Worm (Caenorhabditis elegans) whole organism, L1 larva: ENCODE data around the gene acs-9.

Experiments used
- C34B4.2 ChIP-seq: sonication (generic microtip); optimal IDR thresholded peaks from 2 replicates; lab custom pipeline; 2017; ENCODE audit warnings: mild to moderate bottlenecking, missing genetic modification characterization, missing compliant biosample characterization
- Y116A8C.19 ChIP-seq: sonication (generic microtip); optimal IDR thresholded peaks from 2 replicates; lab custom pipeline; 2016; ENCODE audit warnings: missing compliant biosample characterization, missing genetic modification characterization, borderline replicate concordance
- aha-1 ChIP-seq: fragments of 150-350 bp; optimal IDR thresholded peaks from 2 replicates; lab custom pipeline; 2014; ENCODE audit warnings: missing biosample characterization, missing genetic modification characterization
- aly-2 ChIP-seq: fragments of 150-350 bp; optimal IDR thresholded peaks from 2 replicates; lab custom pipeline; 2014; ENCODE audit warnings: missing biosample characterization, missing genetic modification characterization
- ama-1 ChIP-seq: fragments of 150-350 bp; optimal IDR thresholded peaks from 2 replicates; lab custom pipeline; 2014
- ceh-63 ChIP-seq: fragments of 200-800 bp; sonication (Bioruptor generic); optimal IDR thresholded peaks from 2 replicates; lab custom pipeline; 2018; ENCODE audit warnings: mild to moderate bottlenecking, missing genetic modification characterization, missing compliant biosample characterization
- ceh-8 ChIP-seq: fragments of 200-800 bp; sonication (Bioruptor generic); optimal IDR thresholded peaks from 2 replicates; lab custom pipeline; 2018; ENCODE audit warnings: mild to moderate bottlenecking, missing genetic modification characterization, moderate library complexity, missing compliant biosample characterization
- ces-1 ChIP-seq: fragments of 150-350 bp; optimal IDR thresholded peaks from 2 replicates; lab custom pipeline; 2014; ENCODE audit warnings: missing biosample characterization, missing genetic modification reagents, missing genetic modification characterization
- efl-1 ChIP-seq, 4 experiments: fragments of 150-350 bp; optimal IDR thresholded peaks in 3 of 4; peaks in 1 of 4; 1 replicate in 1 of 4; 2 replicates in 3 of 4; lab custom pipeline; 2014; ENCODE audit warnings: missing biosample characterization in 2 of 4, missing genetic modification characterization in 2 of 4, missing genetic modification reagents in 2 of 4
- egl-13 ChIP-seq: sonication (generic microtip); optimal IDR thresholded peaks from 2 replicates; lab custom pipeline; 2016; ENCODE audit warnings: missing genotype, missing genetic modification reagents, missing genetic modification characterization, missing compliant biosample characterization
- elt-2 ChIP-seq: sonication (generic microtip); optimal IDR thresholded peaks from 2 replicates; lab custom pipeline; 2016; ENCODE audit warnings: missing genetic modification characterization, mild to moderate bottlenecking, inconsistent platforms, missing compliant biosample characterization, missing genetic modification reagents
- elt-3 ChIP-seq, 6 experiments: fragments of 150-350 bp in 1 of 6; sonication (generic microtip); optimal IDR thresholded peaks; 2 replicates each; lab custom pipeline; 2017 to 2018; ENCODE audit warnings: missing biosample characterization in 6 of 6, missing genetic modification characterization in 6 of 6, inconsistent platforms in 1 of 6
- fkh-4 ChIP-seq: sonication (generic microtip); optimal IDR thresholded peaks from 2 replicates; lab custom pipeline; 2016; ENCODE audit warnings: missing compliant biosample characterization, missing genetic modification characterization, borderline replicate concordance
- hpl-2 ChIP-seq: fragments of 150-350 bp; optimal IDR thresholded peaks from 2 replicates; lab custom pipeline; 2014; ENCODE audit warnings: missing biosample characterization, missing genetic modification reagents, missing genetic modification characterization
- irx-1 ChIP-seq: sonication (generic microtip); optimal IDR thresholded peaks from 2 replicates; lab custom pipeline; 2016; ENCODE audit warnings: missing genetic modification characterization, missing compliant biosample characterization
- jun-1 ChIP-seq: fragments of 150-350 bp; optimal IDR thresholded peaks from 2 replicates; lab custom pipeline; 2014; ENCODE audit warnings: missing biosample characterization, missing genetic modification reagents, missing genetic modification characterization
- lin-39 ChIP-seq: fragments of 150-350 bp; optimal IDR thresholded peaks from 2 replicates; lab custom pipeline; 2014; ENCODE audit warnings: missing biosample characterization, missing genetic modification reagents, missing genetic modification characterization
- lsy-2 ChIP-seq, 2 experiments: fragments of 150-350 bp; optimal IDR thresholded peaks; 2 replicates each; lab custom pipeline; 2014; ENCODE audit warnings: missing biosample characterization in 2 of 2, missing genetic modification characterization in 2 of 2
- nhr-237 ChIP-seq: fragments of 150-350 bp; optimal IDR thresholded peaks from 2 replicates; lab custom pipeline; 2014; ENCODE audit warnings: missing biosample characterization, missing genetic modification characterization
- nhr-28 ChIP-seq: fragments of 150-350 bp; optimal IDR thresholded peaks from 2 replicates; lab custom pipeline; 2014; ENCODE audit warnings: missing biosample characterization, missing genetic modification characterization
- nhr-47 ChIP-seq: sonication (generic microtip); optimal IDR thresholded peaks from 2 replicates; lab custom pipeline; 2016; ENCODE audit warnings: mild to moderate bottlenecking, missing genetic modification characterization, moderate library complexity, missing compliant biosample characterization
- nhr-71 ChIP-seq: sonication (generic microtip); optimal IDR thresholded peaks from 2 replicates; lab custom pipeline; 2016; ENCODE audit warnings: mild to moderate bottlenecking, missing genetic modification characterization, moderate library complexity, missing compliant biosample characterization
- nhr-76 ChIP-seq: sonication (generic microtip); optimal IDR thresholded peaks from 2 replicates; lab custom pipeline; 2017; ENCODE audit warnings: missing biosample characterization, missing genetic modification characterization
- nhr-84 ChIP-seq: sonication (generic microtip); optimal IDR thresholded peaks from 2 replicates; lab custom pipeline; 2017; ENCODE audit warnings: missing biosample characterization, missing genetic modification characterization
- pag-3 ChIP-seq: sonication (generic microtip); optimal IDR thresholded peaks from 2 replicates; lab custom pipeline; 2017; ENCODE audit warnings: missing genetic modification characterization, mild to moderate bottlenecking, missing compliant biosample characterization, antibody characterized with exemption, borderline replicate concordance; ENCODE audit not compliant: insufficient read depth
- rnt-1 ChIP-seq: sonication (generic microtip); optimal IDR thresholded peaks from 2 replicates; lab custom pipeline; 2016; ENCODE audit warnings: mild to moderate bottlenecking, missing genetic modification characterization, moderate library complexity, missing compliant biosample characterization
- sptf-1 ChIP-seq: fragments of 150-350 bp; optimal IDR thresholded peaks from 2 replicates; lab custom pipeline; 2014; ENCODE audit warnings: missing biosample characterization, missing genetic modification characterization
- sup-37 ChIP-seq: fragments of 200-800 bp; sonication (Bioruptor generic); optimal IDR thresholded peaks from 2 replicates; lab custom pipeline; 2018; ENCODE audit warnings: mild to moderate bottlenecking, missing genetic modification characterization, missing compliant biosample characterization
- swsn-7 ChIP-seq: sonication (generic microtip); optimal IDR thresholded peaks from 2 replicates; lab custom pipeline; 2016; ENCODE audit warnings: missing genetic modification characterization, missing compliant biosample characterization
- unc-86 ChIP-seq: sonication (generic microtip); optimal IDR thresholded peaks from 2 replicates; lab custom pipeline; 2016; ENCODE audit warnings: missing genetic modification characterization, missing compliant biosample characterization
- unc-98 ChIP-seq: fragments of 200-800 bp; sonication (Bioruptor generic); IDR thresholded peaks from 2 replicates; pipeline ENCODE4 v1.3.6; 2022; ENCODE audit warnings: missing genetic modification characterization, missing compliant biosample characterization
- xbp-1 ChIP-seq: sonication (generic microtip); optimal IDR thresholded peaks from 2 replicates; lab custom pipeline; 2016; ENCODE audit warnings: missing genetic modification characterization, missing compliant biosample characterization
- ztf-11 ChIP-seq, 2 experiments: sonication (generic microtip); optimal IDR thresholded peaks; 2 replicates each; lab custom pipeline; 2016 to 2017; ENCODE audit warnings: missing genetic modification characterization in 2 of 2, missing biosample characterization in 1 of 2, missing compliant biosample characterization in 1 of 2

Gene acs-9

DNA sequence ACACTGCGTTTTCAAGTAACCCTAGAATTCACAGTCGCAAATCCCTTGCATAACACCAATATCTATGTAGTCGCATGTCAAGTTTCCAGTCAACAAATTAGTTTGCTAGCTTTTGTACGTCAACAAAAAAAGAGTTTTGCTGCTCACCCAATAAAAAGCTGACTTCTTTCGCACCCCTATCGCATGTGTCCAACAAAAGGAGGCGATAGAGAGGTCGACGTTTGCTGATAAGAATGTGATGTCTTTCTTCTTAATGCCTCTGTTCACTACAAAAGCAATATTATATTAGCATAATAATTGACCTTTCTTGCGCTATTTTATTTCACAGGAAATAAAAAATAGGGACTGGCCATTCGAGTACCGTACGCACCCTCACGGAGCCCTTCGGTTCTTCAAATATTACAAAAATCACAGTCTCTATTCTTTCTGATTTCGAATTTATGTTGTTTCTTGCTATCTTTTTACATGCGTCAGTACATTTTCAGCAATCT, 20.3 kb downstream of the acs-9 start, which contains the start of gene T20F7.3:
Gene T20F7.3, plus strand, starts transcription at position 441 of the 491 bp plus-strand sequence.
- TF ChIP-seq elt-2 (peak; percentile 33), hpl-2 (GFP tag; lab: Kevin White, UChicago) (no peak), nhr-237 (no peak)

DNA sequence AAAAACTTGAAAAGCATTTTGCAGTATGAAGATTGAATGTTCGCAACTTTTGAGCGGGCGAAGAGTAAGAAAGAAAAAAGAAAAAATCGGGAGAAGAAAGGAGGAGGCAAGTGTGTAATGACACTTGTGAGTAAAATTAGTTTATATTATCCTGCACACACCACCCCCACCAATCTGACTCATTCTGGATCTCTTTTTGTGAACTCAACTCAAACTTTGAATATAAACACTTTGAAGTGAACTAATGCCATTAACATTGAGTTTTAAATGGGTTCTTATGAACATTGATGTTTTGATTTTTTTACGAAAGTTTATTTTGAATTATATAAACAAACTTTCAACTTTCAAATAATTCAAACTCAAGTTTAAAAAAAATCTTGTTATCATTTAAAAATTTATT, 35.4 kb downstream of the acs-9 start, which contains the start of gene F41G4.8:
Gene F41G4.8, minus strand, starts transcription at position 101 of the 400 bp plus-strand sequence.
- TF ChIP-seq xbp-1 (tag; lab: Kevin White, UChicago) (no peak), sup-37 (GFP tag; lab: Kevin White, UChicago) (no peak), ceh-63 (no peak), ces-1 (no peak), fkh-4 (tag; lab: Kevin White, UChicago) (no peak), lin-39 (tag; lab: Kevin White, UChicago) (no peak), sptf-1 (tag; lab: Kevin White, UChicago) (no peak), egl-13 (tag; lab: Kevin White, UChicago) (no peak), ama-1 (lab: Kevin White, UChicago) (no peak), ztf-11 (tag; optimal IDR thresholded peaks at IDR 0.05; lab: Kevin White, UChicago) (no peak), nhr-28 (tag; lab: Kevin White, UChicago) (no peak)

DNA sequence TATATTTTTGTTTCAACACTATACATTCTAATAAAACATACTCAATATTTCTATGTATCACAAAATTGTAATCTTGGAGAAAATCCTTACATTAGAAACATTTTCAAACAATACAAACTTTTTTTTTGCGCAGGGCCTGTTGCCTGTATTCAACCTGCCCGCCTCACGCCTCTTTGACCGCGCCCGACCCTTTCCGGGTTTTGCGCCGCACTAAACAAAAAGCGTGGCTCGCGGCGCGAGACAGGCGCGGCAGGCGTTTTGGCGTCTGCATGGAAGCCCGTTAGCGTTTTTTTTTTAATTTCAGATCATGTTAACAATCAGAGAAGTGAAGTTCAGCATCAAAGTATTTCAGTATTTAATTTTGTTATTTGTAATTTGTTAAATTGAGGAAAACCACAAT, 37.4 kb downstream of the acs-9 start:
- TF ChIP-seq aly-2 (tag; lab: Kevin White, UChicago) (no peak), swsn-7 (tag; lab: Kevin White, UChicago) (no peak), elt-3 (tag; optimal IDR thresholded peaks at IDR 0.05; lab: Kevin White, UChicago) (no peak), nhr-71 (tag; lab: Kevin White, UChicago) (no peak), aha-1 (no peak), nhr-76 (tag; lab: Kevin White, UChicago) (no peak)

DNA sequence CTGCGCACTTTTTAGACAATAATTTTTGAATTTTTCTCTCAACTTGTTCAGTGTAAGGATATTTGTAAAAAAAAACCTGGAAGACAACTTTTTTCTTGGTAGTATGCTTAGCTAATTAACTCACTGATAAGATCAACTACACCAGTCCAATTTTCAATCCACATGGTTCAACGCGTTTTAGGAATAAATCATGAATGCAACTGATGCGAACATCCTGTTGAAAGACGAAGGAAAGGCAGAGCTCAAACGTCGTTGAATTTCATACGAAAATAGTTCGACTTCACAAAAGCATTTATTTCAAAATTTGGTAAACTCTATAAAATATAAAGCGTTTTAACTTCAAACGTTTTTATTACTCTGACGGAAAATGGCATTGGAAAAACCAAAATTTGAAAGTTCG, 39.6 kb downstream of the acs-9 start, which contains the start of gene dyla-1:
Gene dyla-1, plus strand, starts transcription at position 301 of the 400 bp plus-strand sequence.
- no peak for TF ChIP-seq efl-1 (optimal IDR thresholded peaks at IDR 0.05; lab: Kevin White, UChicago)
- no peak for TF ChIP-seq efl-1 (GFP tag; optimal IDR thresholded peaks at IDR 0.05 in 1 of 2; lab: Kevin White, UChicago)
- TF ChIP-seq egl-13 (tag; lab: Kevin White, UChicago) = no peak
- no peak for TF ChIP-seq irx-1 (tag; lab: Kevin White, UChicago)
- no peak for TF ChIP-seq jun-1 (tag; lab: Kevin White, UChicago)
- no peak for TF ChIP-seq lsy-2 (tag; optimal IDR thresholded peaks at IDR 0.05; lab: Kevin White, UChicago)
- TF ChIP-seq nhr-84 = no peak

DNA sequence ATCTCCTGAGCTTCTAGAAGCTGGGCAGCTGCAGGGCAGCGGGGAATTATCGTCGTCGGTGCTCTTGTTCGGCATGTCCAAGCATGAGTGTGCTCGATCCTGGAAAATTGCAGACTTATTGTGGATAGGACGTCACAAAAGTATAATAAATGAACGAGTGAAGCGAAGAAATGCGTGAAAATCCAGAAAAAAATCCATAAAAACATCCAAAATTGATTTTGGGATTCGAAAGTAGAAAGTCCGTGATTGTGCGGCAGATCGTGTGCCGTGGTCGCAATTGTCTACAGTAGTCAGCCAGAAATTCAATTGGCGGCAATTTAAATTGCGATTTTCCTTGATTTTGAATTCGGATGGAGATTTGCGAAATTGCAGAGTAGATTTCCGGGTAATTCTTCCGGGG, 44.0 kb downstream of the acs-9 start, which contains the start of gene F41G4.7:
Gene F41G4.7, minus strand, starts transcription at position 101 of the 400 bp plus-strand sequence.
- no peak for TF ChIP-seq rnt-1 (tag; lab: Kevin White, UChicago)
- TF ChIP-seq unc-98 (GFP tag; lab: Robert Waterston, UW) = no peak
- no peak for TF ChIP-seq ceh-63
- no peak for TF ChIP-seq xbp-1 (tag; lab: Kevin White, UChicago)
- TF ChIP-seq C34B4.2 = no peak
- TF ChIP-seq hpl-2 (GFP tag; lab: Kevin White, UChicago) = no peak
- no peak for TF ChIP-seq unc-86 (tag; lab: Kevin White, UChicago)
- no peak for TF ChIP-seq elt-2
- TF ChIP-seq ces-1 = no peak
- TF ChIP-seq pag-3 (tag; lab: Kevin White, UChicago) = no peak
- TF ChIP-seq ceh-8 (GFP tag; lab: Kevin White, UChicago) = no peak
- TF ChIP-seq Y116A8C.19 (tag; lab: Kevin White, UChicago) = no peak
- TF ChIP-seq nhr-47 (tag; lab: Kevin White, UChicago) = no peak
- TF ChIP-seq nhr-76 (tag; lab: Kevin White, UChicago) = no peak
- no peak for TF ChIP-seq lin-39 (tag; lab: Kevin White, UChicago)
- no peak for TF ChIP-seq lsy-2 (tag; optimal IDR thresholded peaks at IDR 0.05; lab: Kevin White, UChicago)
